Worm (Caenorhabditis elegans): ENCODE data around the gene C28H8.7.

DNA sequence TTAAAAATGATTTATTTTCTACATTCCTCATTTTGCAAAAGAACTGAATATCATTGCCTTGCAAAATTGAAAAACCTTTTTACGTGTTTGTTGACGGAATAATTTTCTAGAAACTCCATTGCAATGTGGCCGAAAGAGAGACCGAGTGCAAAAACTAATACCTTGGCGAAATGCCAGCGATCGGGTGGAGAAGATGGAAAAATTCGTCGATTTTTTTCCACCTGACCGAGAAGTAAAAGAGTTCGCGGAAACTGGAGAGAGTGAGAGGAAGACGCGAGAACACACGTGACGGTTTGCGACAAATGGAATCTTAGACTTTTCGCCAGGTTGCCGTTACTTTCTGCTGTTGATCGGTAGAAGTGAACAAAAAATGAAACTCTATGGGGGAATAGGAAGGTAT is 45.1 kb downstream of the C28H8.7 start:
- TF ChIP-seq ceh-39 (tag; optimal IDR thresholded peaks at IDR 0.05) = no peak
- TF ChIP-seq tbx-8 (GFP tag; optimal IDR thresholded peaks at IDR 0.05) = no peak
- TF ChIP-seq elt-1 (tag; optimal IDR thresholded peaks at IDR 0.05; ENCODE audit: borderline replicate concordance, insufficient read depth) = no peak
- TF ChIP-seq ztf-11 (tag; optimal IDR thresholded peaks at IDR 0.05) = no peak
- TF ChIP-seq ces-1 (GFP tag; optimal IDR thresholded peaks at IDR 0.05) = no peak
- no peak for TF ChIP-seq hlh-1 (tag; optimal IDR thresholded peaks at IDR 0.05)
- no peak for TF ChIP-seq mab-5 (tag; optimal IDR thresholded peaks at IDR 0.05)
- TF ChIP-seq nhr-12 (tag; optimal IDR thresholded peaks at IDR 0.05) = no peak
